Worm (Caenorhabditis elegans) whole organism, L4 larva: ENCODE measurements around the gene F52D2.6.

Experiments used
- ceh-32 ChIP-seq: sonication (generic microtip); optimal IDR thresholded peaks from 2 replicates; lab custom pipeline; 2016; ENCODE audit warnings: mild to moderate bottlenecking, missing genetic modification characterization, missing compliant biosample characterization; ENCODE audit not compliant: poor library complexity
- lir-3 ChIP-seq: sonication (generic microtip); optimal IDR thresholded peaks from 2 replicates; lab custom pipeline; 2016; ENCODE audit warnings: mild to moderate bottlenecking, missing genetic modification characterization, missing compliant biosample characterization
- nhr-11 ChIP-seq: fragments of 150-350 bp; optimal IDR thresholded peaks from 2 replicates; lab custom pipeline; 2014; ENCODE audit warnings: missing biosample characterization, missing genetic modification characterization
- unc-39 ChIP-seq: sonication (generic microtip); optimal IDR thresholded peaks from 2 replicates; lab custom pipeline; 2017; ENCODE audit warnings: missing biosample characterization, missing genetic modification characterization
- vab-7 ChIP-seq: fragments of 200-800 bp; sonication (Bioruptor generic); IDR thresholded peaks from 2 replicates; pipeline ENCODE4 v1.3.6; 2022; ENCODE audit warnings: missing genetic modification reagents, missing genetic modification characterization, missing compliant biosample characterization

- TF ChIP-seq lir-3 (tag; lab: Kevin White, UChicago) (no peak), vab-7 (GFP tag; lab: Robert Waterston, UW) (no peak), nhr-11 (tag; lab: Kevin White, UChicago) (no peak), unc-39 (no peak), ceh-32 (tag; lab: Kevin White, UChicago) (no peak)
These were observed 23.0 kb downstream of the F52D2.6 start for ce11 chrX:1998825-1999224.
